Fruit fly (Drosophila melanogaster) whole organism: Measurements from ENCODE around the gene eIF3f1.

Source experiments
- CG8478 ChIP-seq: fragments of >200 bp; optimal IDR thresholded peaks from 2 replicates; lab custom pipeline; 2018; ENCODE audit warnings: inconsistent platforms
- Dll ChIP-seq: fragments of >200 bp; optimal IDR thresholded peaks from 2 replicates; lab custom pipeline; 2017
- EcR ChIP-seq, 2 experiments: fragments of >200 bp; optimal IDR thresholded peaks; 2 replicates each; lab custom pipeline; 2017; ENCODE audit warnings: missing biosample characterization in 2 of 2, missing genetic modification characterization in 2 of 2, missing genetic modification reagents in 2 of 2
- pan ChIP-seq: fragments of >200 bp; optimal IDR thresholded peaks from 2 replicates; lab custom pipeline; 2017
- psq ChIP-seq: fragments of >200 bp; optimal IDR thresholded peaks from 2 replicates; lab custom pipeline; 2017
- usp ChIP-seq: fragments of >200 bp; optimal IDR thresholded peaks from 2 replicates; lab custom pipeline; 2017; ENCODE audit warnings: missing biosample characterization, missing genetic modification characterization, mixed read lengths

The eIF3f1 gene

dm6 chr3R:4713775-4714360 is at the start of gene eIF3f1:
Gene eIF3f1 (minus strand): TSS chr3R:4714182.
- no peak for TF ChIP-seq CG8478 (lab: Kevin White, UChicago)
- no peak for TF ChIP-seq psq (lab: Kevin White, UChicago)
- TF ChIP-seq pan (lab: Kevin White, UChicago), result no peak
- TF ChIP-seq usp (GFP tag; lab: Kevin White, UChicago), result no peak

- no peak for TF ChIP-seq Dll (lab: Kevin White, UChicago)
- TF ChIP-seq EcR (GFP tag; optimal IDR thresholded peaks at IDR 0.05; lab: Kevin White, UChicago), result no peak
- no peak for TF ChIP-seq usp (GFP tag; lab: Kevin White, UChicago)
- no peak for TF ChIP-seq psq (lab: Kevin White, UChicago)
Measured at dm6 chr3R:4761372-4761771, 47.4 kb upstream of the eIF3f1 start.

dm6 chr3R:4749735-4750134 is 35.8 kb upstream of the eIF3f1 start, which contains the start of gene atms:
Gene atms (plus strand): TSS chr3R:4750035.
- TF ChIP-seq Dll (lab: Kevin White, UChicago) (no peak), EcR (GFP tag; optimal IDR thresholded peaks at IDR 0.05; lab: Kevin White, UChicago) (no peak), usp (GFP tag; lab: Kevin White, UChicago) (no peak), pan (lab: Kevin White, UChicago) (no peak)

dm6 chr3R:4748888-4749717 is 35.1 kb upstream of the eIF3f1 start, which contains the start of gene tacc:
Gene tacc (minus strand): TSS chr3R:4749056.
- TF ChIP-seq CG8478 (lab: Kevin White, UChicago) (no peak), EcR (GFP tag; optimal IDR thresholded peaks at IDR 0.05; lab: Kevin White, UChicago) (no peak), pan (lab: Kevin White, UChicago) (no peak), psq (lab: Kevin White, UChicago) (no peak), usp (GFP tag; lab: Kevin White, UChicago) (no peak), Dll (lab: Kevin White, UChicago) (no peak)

- TF ChIP-seq CG8478 (lab: Kevin White, UChicago), result no peak
- no peak for TF ChIP-seq EcR (GFP tag; optimal IDR thresholded peaks at IDR 0.05; lab: Kevin White, UChicago)
- TF ChIP-seq pan (lab: Kevin White, UChicago), result no peak
- no peak for TF ChIP-seq psq (lab: Kevin White, UChicago)
- TF ChIP-seq Dll (lab: Kevin White, UChicago), result no peak
- no peak for TF ChIP-seq usp (GFP tag; lab: Kevin White, UChicago)
Measured at dm6 chr3R:4747292-4747691, 33.3 kb upstream of the eIF3f1 start.

- TF ChIP-seq Dll (lab: Kevin White, UChicago) (no peak), CG8478 (lab: Kevin White, UChicago) (no peak), EcR (GFP tag; optimal IDR thresholded peaks at IDR 0.05; lab: Kevin White, UChicago) (no peak), usp (GFP tag; lab: Kevin White, UChicago) (no peak), psq (lab: Kevin White, UChicago) (no peak)
Measured at dm6 chr3R:4746189-4746771, 32.3 kb upstream of the eIF3f1 start.

- TF ChIP-seq Dll (lab: Kevin White, UChicago) (no peak), EcR (GFP tag; optimal IDR thresholded peaks at IDR 0.05; lab: Kevin White, UChicago) (no peak), usp (GFP tag; lab: Kevin White, UChicago) (no peak), pan (lab: Kevin White, UChicago) (no peak)
Measured at dm6 chr3R:4745544-4745943, 31.6 kb upstream of the eIF3f1 start.

dm6 chr3R:4740592-4741500 is 26.9 kb upstream of the eIF3f1 start:
- peak in 1 of 2 experiments; percentile 60 for TF ChIP-seq EcR (GFP tag; optimal IDR thresholded peaks at IDR 0.05; lab: Kevin White, UChicago)
- TF ChIP-seq psq (lab: Kevin White, UChicago), result no peak

dm6 chr3R:4739492-4740431 is 25.8 kb upstream of the eIF3f1 start:
- TF ChIP-seq pan (lab: Kevin White, UChicago), result no peak
- TF ChIP-seq EcR (GFP tag; optimal IDR thresholded peaks at IDR 0.05; lab: Kevin White, UChicago), result no peak
- no peak for TF ChIP-seq usp (GFP tag; lab: Kevin White, UChicago)
- TF ChIP-seq Dll (lab: Kevin White, UChicago), result no peak
- TF ChIP-seq psq (lab: Kevin White, UChicago), result no peak
- no peak for TF ChIP-seq CG8478 (lab: Kevin White, UChicago)

- TF ChIP-seq psq (lab: Kevin White, UChicago) (no peak), pan (lab: Kevin White, UChicago) (no peak), CG8478 (lab: Kevin White, UChicago) (no peak), usp (GFP tag; lab: Kevin White, UChicago) (no peak), Dll (lab: Kevin White, UChicago) (no peak), EcR (GFP tag; optimal IDR thresholded peaks at IDR 0.05; lab: Kevin White, UChicago) (no peak)
Measured at dm6 chr3R:4739192-4739491, 25.2 kb upstream of the eIF3f1 start.
